In genomic region chrII:11204731-11205130, ce11 we compare ENCODE assay signal across 2 worm cellular contexts.
A peak's percentile ranks its signal among the peaks of the same experiment; 100 is the strongest.
TF ChIP-seq lines count a peak whose summit lies in the region.

No protein-coding gene starts in this region.

TF ChIP-seq in whole organism, L1 larva, 84 proteins besides CTCF, POLR2A, EP300 and RAD21:
- no peak for TF ChIP-seq unc-98 (GFP tag; IDR thresholded peaks at IDR 0.05; lab: Robert Waterston, UW)
- peak; percentile 70 for TF ChIP-seq nhr-85 (tag; lab: Kevin White, UChicago)
- TF ChIP-seq aly-2 (tag; optimal IDR thresholded peaks at IDR 0.05; lab: Kevin White, UChicago), result no peak
- no peak for TF ChIP-seq isw-1 (GFP tag; IDR thresholded peaks at IDR 0.05; lab: Robert Waterston, UW)
- peak; percentile 54 for TF ChIP-seq blmp-1 (tag; optimal IDR thresholded peaks at IDR 0.05; lab: Kevin White, UChicago)
- TF ChIP-seq nhr-77 (tag; optimal IDR thresholded peaks at IDR 0.05; lab: Kevin White, UChicago), result no peak
- no peak for TF ChIP-seq snpc-4 (tag; optimal IDR thresholded peaks at IDR 0.05; lab: Kevin White, UChicago)
- TF ChIP-seq lin-14 (GFP tag; optimal IDR thresholded peaks at IDR 0.05; lab: Kevin White, UChicago), result peak; percentile 35

TF ChIP-seq in whole organism, L2 larva, 48 proteins besides CTCF, POLR2A, EP300 and RAD21:
- TF ChIP-seq sma-3 (GFP tag; optimal IDR thresholded peaks at IDR 0.05; lab: Kevin White, UChicago), result peak; percentile 17
- TF ChIP-seq nhr-25 (tag; optimal IDR thresholded peaks at IDR 0.05; lab: Kevin White, UChicago), result peak; percentile 15
- no peak for TF ChIP-seq nhr-21 (tag; optimal IDR thresholded peaks at IDR 0.05; lab: Kevin White, UChicago)

Comparison
In these comparisons a context has a peak if more than half of its experiments do, and no peak if none do; other contexts are left out.
1. Of the 22 proteins assayed by ChIP-seq in both whole organism, L1 larva and whole organism, L2 larva: peak only in whole organism, L1 larva: blmp-1; only in whole organism, L2 larva: none; in both: none; in neither: 21.